Worm (Caenorhabditis elegans): Measurements from ENCODE around the gene ZK262.8.

ce11 chrV:18431450-18431849, 6.7 kb upstream of the ZK262.8 start, which contains the start of gene srw-82:
- TF ChIP-seq hnd-1 (tag; optimal IDR thresholded peaks at IDR 0.05) (no peak), flt-1 (GFP tag; IDR thresholded peaks at IDR 0.05) (no peak), ceh-13 (GFP tag; optimal IDR thresholded peaks at IDR 0.05) (no peak)
